Worm (Caenorhabditis elegans): ENCODE data around the gene mfsd-8.

DNA sequence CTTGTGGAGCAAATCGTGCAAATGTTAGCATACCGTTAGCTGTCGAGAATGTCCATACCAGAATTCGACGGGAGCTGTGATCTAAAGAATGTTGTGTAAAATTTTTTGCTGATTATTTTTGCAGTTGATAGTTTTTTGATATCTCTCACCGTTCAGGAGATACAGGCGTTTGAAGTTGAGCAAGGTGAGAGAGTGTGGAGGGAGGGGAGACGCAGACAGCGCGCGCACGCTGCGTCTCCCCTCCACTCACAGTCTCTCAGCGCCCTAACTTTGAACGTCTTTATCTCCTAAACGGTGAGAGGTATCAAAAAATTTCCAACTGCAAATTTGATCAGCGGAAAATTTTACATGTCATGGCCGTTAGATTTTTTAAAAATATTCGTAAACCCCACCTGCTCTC lies 27.1 kb upstream of the mfsd-8 start:
- no peak for TF ChIP-seq ceh-28 (tag; optimal IDR thresholded peaks at IDR 0.05)
- no peak for TF ChIP-seq F10B5.3 (tag; optimal IDR thresholded peaks at IDR 0.05)
- TF ChIP-seq ceh-62 (tag; optimal IDR thresholded peaks at IDR 0.05) = no peak
- no peak for TF ChIP-seq lin-15B (tag; optimal IDR thresholded peaks at IDR 0.05)
- TF ChIP-seq pha-4 (GFP tag; IDR thresholded peaks at IDR 0.05) = no peak
- TF ChIP-seq pha-4 (tag; optimal IDR thresholded peaks at IDR 0.05) = no peak

Measured in whole organism, L4 larva.